Worm (Caenorhabditis elegans) whole organism, L1 larva: ENCODE results near the gene acaa-2.

ENCODE experiments used
- C16A3.4 ChIP-seq: fragments of 150-350 bp; optimal IDR thresholded peaks from 2 replicates; lab custom pipeline; 2014; ENCODE audit warnings: missing biosample characterization, missing genetic modification characterization
- C34B4.2 ChIP-seq: sonication (generic microtip); optimal IDR thresholded peaks from 2 replicates; lab custom pipeline; 2017; ENCODE audit warnings: mild to moderate bottlenecking, missing genetic modification characterization, missing compliant biosample characterization
- F16B12.6 ChIP-seq: fragments of 150-350 bp; optimal IDR thresholded peaks from 2 replicates; lab custom pipeline; 2014; ENCODE audit warnings: missing biosample characterization, missing genetic modification characterization
- aha-1 ChIP-seq: fragments of 150-350 bp; optimal IDR thresholded peaks from 2 replicates; lab custom pipeline; 2014; ENCODE audit warnings: missing biosample characterization, missing genetic modification characterization
- alr-1 ChIP-seq: fragments of 200-800 bp; sonication (Bioruptor generic); optimal IDR thresholded peaks from 2 replicates; lab custom pipeline; 2018; ENCODE audit warnings: borderline replicate concordance, mild to moderate bottlenecking, missing genetic modification characterization, missing compliant biosample characterization
- aly-2 ChIP-seq: fragments of 150-350 bp; optimal IDR thresholded peaks from 2 replicates; lab custom pipeline; 2014; ENCODE audit warnings: missing biosample characterization, missing genetic modification characterization
- ceh-63 ChIP-seq: fragments of 200-800 bp; sonication (Bioruptor generic); optimal IDR thresholded peaks from 2 replicates; lab custom pipeline; 2018; ENCODE audit warnings: mild to moderate bottlenecking, missing genetic modification characterization, missing compliant biosample characterization
- ceh-8 ChIP-seq: fragments of 200-800 bp; sonication (Bioruptor generic); optimal IDR thresholded peaks from 2 replicates; lab custom pipeline; 2018; ENCODE audit warnings: mild to moderate bottlenecking, missing genetic modification characterization, moderate library complexity, missing compliant biosample characterization
- ceh-82 ChIP-seq, 3 experiments: fragments of 150-350 bp in 1 of 3; sonication (generic microtip) in 2 of 3; optimal IDR thresholded peaks; 2 replicates each; lab custom pipeline; 2014 to 2017; ENCODE audit warnings: missing biosample characterization in 3 of 3, missing genetic modification characterization in 3 of 3
- ceh-90 ChIP-seq: sonication (generic microtip); optimal IDR thresholded peaks from 2 replicates; lab custom pipeline; 2016; ENCODE audit warnings: missing genetic modification characterization, missing compliant biosample characterization
- dpl-1 ChIP-seq, 3 experiments: fragments of 150-350 bp in 2 of 3; sonication (generic microtip) in 1 of 3; optimal IDR thresholded peaks; 2 replicates each; lab custom pipeline; 2014 to 2017; ENCODE audit warnings: missing biosample characterization in 3 of 3, missing genetic modification characterization in 3 of 3, missing genetic modification reagents in 3 of 3
- efl-1 ChIP-seq, 4 experiments: fragments of 150-350 bp; optimal IDR thresholded peaks in 3 of 4; peaks in 1 of 4; 1 replicate in 1 of 4; 2 replicates in 3 of 4; lab custom pipeline; 2014; ENCODE audit warnings: missing biosample characterization in 2 of 4, missing genetic modification characterization in 2 of 4, missing genetic modification reagents in 2 of 4
- efl-3 ChIP-seq: fragments of 200-800 bp; sonication (Bioruptor generic); optimal IDR thresholded peaks from 2 replicates; lab custom pipeline; 2018; ENCODE audit warnings: mild to moderate bottlenecking, missing genetic modification characterization, missing compliant biosample characterization
- egl-13 ChIP-seq: sonication (generic microtip); optimal IDR thresholded peaks from 2 replicates; lab custom pipeline; 2016; ENCODE audit warnings: missing genotype, missing genetic modification reagents, missing genetic modification characterization, missing compliant biosample characterization
- egl-27 ChIP-seq, 2 experiments: fragments of 150-350 bp in 1 of 2; sonication (generic microtip); optimal IDR thresholded peaks; 3 replicates each; lab custom pipeline; 2017 to 2018; ENCODE audit warnings: missing biosample characterization in 2 of 2, missing genetic modification characterization in 2 of 2, missing genetic modification reagents in 2 of 2
- ets-5 ChIP-seq: fragments of 200-800 bp; sonication (Bioruptor generic); IDR thresholded peaks from 2 replicates; pipeline ENCODE4 v1.3.6; 2022; ENCODE audit warnings: missing genetic modification characterization, missing compliant biosample characterization
- fkh-10 ChIP-seq: sonication (generic microtip); optimal IDR thresholded peaks from 2 replicates; lab custom pipeline; 2017; ENCODE audit warnings: missing biosample characterization, missing genetic modification reagents, missing genetic modification characterization
- fos-1 ChIP-seq: fragments of 150-350 bp; optimal IDR thresholded peaks from 2 replicates; lab custom pipeline; 2014; ENCODE audit warnings: missing biosample characterization, missing genetic modification characterization
- hlh-17 ChIP-seq: fragments of 200-800 bp; sonication (Bioruptor generic); optimal IDR thresholded peaks from 2 replicates; lab custom pipeline; 2018; ENCODE audit warnings: missing genetic modification characterization, mild to moderate bottlenecking, missing compliant biosample characterization, moderate library complexity, borderline replicate concordance
- hlh-4 ChIP-seq: sonication (generic microtip); optimal IDR thresholded peaks from 2 replicates; lab custom pipeline; 2016; ENCODE audit warnings: mild to moderate bottlenecking, missing genetic modification characterization, missing compliant biosample characterization
- isw-1 ChIP-seq: fragments of 200-800 bp; sonication (Bioruptor generic); IDR thresholded peaks from 2 replicates; pipeline ENCODE4 v1.3.6; 2022; ENCODE audit warnings: missing genetic modification characterization, missing compliant biosample characterization
- jun-1 ChIP-seq: fragments of 150-350 bp; optimal IDR thresholded peaks from 2 replicates; lab custom pipeline; 2014; ENCODE audit warnings: missing biosample characterization, missing genetic modification reagents, missing genetic modification characterization
- lin-35 ChIP-seq, 2 experiments: fragments of 150-350 bp; optimal IDR thresholded peaks; 2 replicates each; lab custom pipeline; 2014; ENCODE audit warnings: missing biosample characterization in 2 of 2, missing genetic modification characterization in 2 of 2, missing genetic modification reagents in 2 of 2
- lin-39 ChIP-seq: fragments of 150-350 bp; optimal IDR thresholded peaks from 2 replicates; lab custom pipeline; 2014; ENCODE audit warnings: missing biosample characterization, missing genetic modification reagents, missing genetic modification characterization
- lsy-2 ChIP-seq, 2 experiments: fragments of 150-350 bp; optimal IDR thresholded peaks; 2 replicates each; lab custom pipeline; 2014; ENCODE audit warnings: missing biosample characterization in 2 of 2, missing genetic modification characterization in 2 of 2
- mab-9 ChIP-seq: fragments of 200-800 bp; sonication (Bioruptor generic); IDR thresholded peaks from 2 replicates; pipeline ENCODE4 v1.3.6; 2022; ENCODE audit warnings: missing genetic modification reagents, missing genetic modification characterization, missing compliant biosample characterization
- mep-1 ChIP-seq: fragments of 150-350 bp; optimal IDR thresholded peaks from 2 replicates; lab custom pipeline; 2014; ENCODE audit warnings: missing biosample characterization, missing genetic modification characterization
- nhr-11 ChIP-seq: fragments of 150-350 bp; optimal IDR thresholded peaks from 2 replicates; lab custom pipeline; 2014; ENCODE audit warnings: missing biosample characterization, missing genetic modification characterization
- nhr-12 ChIP-seq: sonication (generic microtip); optimal IDR thresholded peaks from 2 replicates; lab custom pipeline; 2017; ENCODE audit warnings: missing biosample characterization, missing genetic modification characterization
- nhr-19 ChIP-seq: fragments of 200-800 bp; sonication (Bioruptor generic); conservative IDR thresholded peaks from 2 replicates; pipeline ENCODE4 v1.3.6; 2022; ENCODE audit warnings: missing genetic modification characterization, missing compliant biosample characterization
- nhr-20 ChIP-seq: sonication (generic microtip); optimal IDR thresholded peaks from 2 replicates; lab custom pipeline; 2016; ENCODE audit warnings: mild to moderate bottlenecking, missing genetic modification characterization, missing compliant biosample characterization
- nhr-47 ChIP-seq: sonication (generic microtip); optimal IDR thresholded peaks from 2 replicates; lab custom pipeline; 2016; ENCODE audit warnings: mild to moderate bottlenecking, missing genetic modification characterization, moderate library complexity, missing compliant biosample characterization
- nhr-71 ChIP-seq: sonication (generic microtip); optimal IDR thresholded peaks from 2 replicates; lab custom pipeline; 2016; ENCODE audit warnings: mild to moderate bottlenecking, missing genetic modification characterization, moderate library complexity, missing compliant biosample characterization
- nhr-76 ChIP-seq: sonication (generic microtip); optimal IDR thresholded peaks from 2 replicates; lab custom pipeline; 2017; ENCODE audit warnings: missing biosample characterization, missing genetic modification characterization
- nhr-77 ChIP-seq: fragments of 150-350 bp; optimal IDR thresholded peaks from 2 replicates; lab custom pipeline; 2014; ENCODE audit warnings: missing biosample characterization, missing genetic modification characterization
- nhr-85 ChIP-seq: sonication (generic microtip); peaks from one replicate; lab custom pipeline; 2016; ENCODE audit warnings: missing genetic modification characterization, inconsistent platforms, missing compliant biosample characterization
- pag-3 ChIP-seq: sonication (generic microtip); optimal IDR thresholded peaks from 2 replicates; lab custom pipeline; 2017; ENCODE audit warnings: missing genetic modification characterization, mild to moderate bottlenecking, missing compliant biosample characterization, antibody characterized with exemption, borderline replicate concordance; ENCODE audit not compliant: insufficient read depth
- pqm-1 ChIP-seq: sonication (generic microtip); optimal IDR thresholded peaks from 3 replicates; lab custom pipeline; 2017; ENCODE audit warnings: missing biosample characterization, missing genetic modification characterization
- rnt-1 ChIP-seq: sonication (generic microtip); optimal IDR thresholded peaks from 2 replicates; lab custom pipeline; 2016; ENCODE audit warnings: mild to moderate bottlenecking, missing genetic modification characterization, moderate library complexity, missing compliant biosample characterization
- skn-1 ChIP-seq: fragments of 150-350 bp; optimal IDR thresholded peaks from 2 replicates; lab custom pipeline; 2014; ENCODE audit warnings: missing biosample characterization, missing genetic modification characterization
- snpc-4 ChIP-seq: fragments of 150-350 bp; optimal IDR thresholded peaks from 2 replicates; lab custom pipeline; 2014; ENCODE audit warnings: missing biosample characterization, missing genetic modification characterization
- snu-23 ChIP-seq: sonication (generic microtip); optimal IDR thresholded peaks from 2 replicates; lab custom pipeline; 2016; ENCODE audit warnings: missing genetic modification characterization, missing compliant biosample characterization
- sox-4 ChIP-seq: sonication (generic microtip); optimal IDR thresholded peaks from 2 replicates; lab custom pipeline; 2016; ENCODE audit warnings: missing genetic modification characterization, missing compliant biosample characterization
- sup-37 ChIP-seq: fragments of 200-800 bp; sonication (Bioruptor generic); optimal IDR thresholded peaks from 2 replicates; lab custom pipeline; 2018; ENCODE audit warnings: mild to moderate bottlenecking, missing genetic modification characterization, missing compliant biosample characterization
- swsn-7 ChIP-seq: sonication (generic microtip); optimal IDR thresholded peaks from 2 replicates; lab custom pipeline; 2016; ENCODE audit warnings: missing genetic modification characterization, missing compliant biosample characterization
- tlp-1 ChIP-seq: fragments of 150-350 bp; optimal IDR thresholded peaks from 2 replicates; lab custom pipeline; 2014; ENCODE audit warnings: missing biosample characterization, missing genetic modification characterization
- unc-62 ChIP-seq: fragments of 150-350 bp; optimal IDR thresholded peaks from 2 replicates; lab custom pipeline; 2014; ENCODE audit warnings: missing biosample characterization, missing genetic modification reagents, missing genetic modification characterization
- unc-86 ChIP-seq: sonication (generic microtip); optimal IDR thresholded peaks from 2 replicates; lab custom pipeline; 2016; ENCODE audit warnings: missing genetic modification characterization, missing compliant biosample characterization
- unc-98 ChIP-seq: fragments of 200-800 bp; sonication (Bioruptor generic); IDR thresholded peaks from 2 replicates; pipeline ENCODE4 v1.3.6; 2022; ENCODE audit warnings: missing genetic modification characterization, missing compliant biosample characterization
- vab-15 ChIP-seq: sonication (generic microtip); optimal IDR thresholded peaks from 2 replicates; lab custom pipeline; 2017; ENCODE audit warnings: missing genotype, mild to moderate bottlenecking, missing genetic modification characterization, missing compliant biosample characterization
- xbp-1 ChIP-seq: sonication (generic microtip); optimal IDR thresholded peaks from 2 replicates; lab custom pipeline; 2016; ENCODE audit warnings: missing genetic modification characterization, missing compliant biosample characterization
- zag-1 ChIP-seq: fragments of 150-350 bp; optimal IDR thresholded peaks from 2 replicates; lab custom pipeline; 2014; ENCODE audit warnings: missing biosample characterization, missing genetic modification characterization

Gene acaa-2

ce11 chrIII:13307107-13307506, 37.6 kb upstream of the acaa-2 start, which contains the start of the genes klp-19 and slc-36.1 (continued):
- TF ChIP-seq vab-15 (tag; lab: Kevin White, UChicago): no peak
- TF ChIP-seq unc-62 (GFP tag; lab: Kevin White, UChicago): no peak
- peak; percentile 19; the same call in 1 of the 2 replicates for TF ChIP-seq nhr-19 (GFP tag; lab: Robert Waterston, UW)
- TF ChIP-seq snu-23 (GFP tag; lab: Kevin White, UChicago): peak; percentile 66
- no peak for TF ChIP-seq nhr-76
- no peak for TF ChIP-seq snpc-4 (tag; lab: Kevin White, UChicago)
- TF ChIP-seq efl-3 (GFP tag; lab: Kevin White, UChicago): no peak
- no peak for TF ChIP-seq pqm-1 (tag; lab: Kevin White, UChicago)
- TF ChIP-seq pag-3: peak; percentile 22
- TF ChIP-seq isw-1 (GFP tag; lab: Robert Waterston, UW): peak; percentile 29
- no peak for TF ChIP-seq rnt-1 (tag; lab: Kevin White, UChicago)
- peak; percentile 31 for TF ChIP-seq skn-1 (tag; lab: Kevin White, UChicago)
- peak; percentile 83 to 88 (median 84) for TF ChIP-seq dpl-1 (GFP tag; optimal IDR thresholded peaks at IDR 0.05; lab: Kevin White, UChicago)
- TF ChIP-seq ceh-82 (tag; optimal IDR thresholded peaks at IDR 0.05; lab: Kevin White, UChicago): peak in 2 of 3 experiments; percentile 27 to 47
- no peak for TF ChIP-seq unc-98 (GFP tag; lab: Robert Waterston, UW)
- TF ChIP-seq fos-1: no peak
- TF ChIP-seq zag-1 (tag; lab: Kevin White, UChicago): no peak
- TF ChIP-seq nhr-85 (tag; lab: Kevin White, UChicago): peak; percentile 46
- TF ChIP-seq aha-1 (tag; lab: Kevin White, UChicago): no peak
- TF ChIP-seq mab-9: no peak; the same call in 1 of the 2 replicates
- TF ChIP-seq egl-27 (tag; optimal IDR thresholded peaks at IDR 0.05; lab: Kevin White, UChicago): no peak
- peak; percentile 53 for TF ChIP-seq swsn-7
- TF ChIP-seq tlp-1 (tag; lab: Kevin White, UChicago): no peak
- TF ChIP-seq nhr-12 (tag; lab: Kevin White, UChicago): no peak
- TF ChIP-seq alr-1 (tag; lab: Kevin White, UChicago): no peak
- peak; percentile 42 for TF ChIP-seq unc-86 (tag; lab: Kevin White, UChicago)
- TF ChIP-seq fkh-10: no peak
- no peak for TF ChIP-seq sox-4 (tag; lab: Kevin White, UChicago)
- no peak for TF ChIP-seq nhr-77 (tag; lab: Kevin White, UChicago)
- TF ChIP-seq ets-5 (GFP tag; lab: Robert Waterston, UW): no peak
- TF ChIP-seq C34B4.2 (tag; lab: Kevin White, UChicago): no peak
- peak; percentile 91 for TF ChIP-seq F16B12.6
- TF ChIP-seq nhr-47 (tag; lab: Kevin White, UChicago): peak; percentile 60
- TF ChIP-seq hlh-17: no peak
- no peak for TF ChIP-seq ceh-63 (GFP tag; lab: Kevin White, UChicago)
- TF ChIP-seq aly-2 (tag; lab: Kevin White, UChicago): no peak
- no peak for TF ChIP-seq ceh-8 (GFP tag; lab: Kevin White, UChicago)
- peak; percentile 86 to 87 for TF ChIP-seq lin-35 (GFP tag; optimal IDR thresholded peaks at IDR 0.05; lab: Kevin White, UChicago)
- TF ChIP-seq nhr-11 (tag; lab: Kevin White, UChicago): no peak
- no peak for TF ChIP-seq lin-39 (tag; lab: Kevin White, UChicago)
- TF ChIP-seq C16A3.4 (tag; lab: Kevin White, UChicago): no peak
- TF ChIP-seq egl-13 (tag; lab: Kevin White, UChicago): no peak
- TF ChIP-seq xbp-1 (tag; lab: Kevin White, UChicago): peak; percentile 34

- TF ChIP-seq jun-1 (tag; lab: Kevin White, UChicago) (peak; percentile 8), snu-23 (GFP tag; lab: Kevin White, UChicago) (peak; percentile 57), mep-1 (tag; lab: Kevin White, UChicago) (peak; percentile 31), ceh-90 (tag; lab: Kevin White, UChicago) (no peak), lsy-2 (tag; optimal IDR thresholded peaks at IDR 0.05; lab: Kevin White, UChicago) (peak in 1 of 2 experiments; percentile 23), lin-35 (GFP tag; optimal IDR thresholded peaks at IDR 0.05; lab: Kevin White, UChicago) (peak; percentile 33 to 54), hlh-4 (no peak), tlp-1 (tag; lab: Kevin White, UChicago) (no peak), pag-3 (no peak), swsn-7 (no peak), efl-1 (optimal IDR thresholded peaks at IDR 0.05; lab: Kevin White, UChicago) (peak in 1 of 2 experiments; percentile 11), efl-1 (GFP tag; optimal IDR thresholded peaks at IDR 0.05 in 1 of 2; lab: Kevin White, UChicago) (peak; percentile 45 to 95), aha-1 (tag; lab: Kevin White, UChicago) (no peak), nhr-71 (tag; lab: Kevin White, UChicago) (peak; percentile 35), sup-37 (GFP tag; lab: Kevin White, UChicago) (no peak), nhr-20 (tag; lab: Kevin White, UChicago) (peak; percentile 13), nhr-19 (GFP tag; lab: Robert Waterston, UW) (0 out of 2 replicates have a peak, but pooled peaks have one; percentile 2), dpl-1 (GFP tag; optimal IDR thresholded peaks at IDR 0.05; lab: Kevin White, UChicago) (peak; percentile 12 to 40 (median 27))
Observed at ce11 chrIII:13310552-13310951, 34.2 kb upstream of the acaa-2 start.
